Fruit fly (Drosophila melanogaster) whole organism, embryonic: Measurements from ENCODE around the gene Lrr47.
A peak's percentile ranks its signal among the peaks of the same experiment; 100 is the strongest.

Experiments used
- Ada2b ChIP-seq: fragments of 200-800 bp; sonication (Bioruptor generic); IDR thresholded peaks from 2 replicates; pipeline ENCODE4 v1.3.6; 2022; ENCODE audit warnings: missing biosample characterization, missing genetic modification characterization
- Adf1 ChIP-seq: fragments of 200-800 bp; sonication (Bioruptor generic); IDR thresholded peaks from 2 replicates; pipeline ENCODE4 v1.3.6; 2022; ENCODE audit warnings: missing biosample characterization, missing genetic modification characterization
- CG10147 ChIP-seq: fragments of 200-800 bp; sonication (Bioruptor generic); optimal IDR thresholded peaks from 2 replicates; lab custom pipeline; 2019; ENCODE audit warnings: missing biosample characterization, mild to moderate bottlenecking, missing genetic modification characterization, moderate library complexity
- CG13775 ChIP-seq: fragments of 200-800 bp; sonication (Bioruptor generic); optimal IDR thresholded peaks from 3 replicates; lab custom pipeline; 2017; ENCODE audit warnings: missing biosample characterization, mild to moderate bottlenecking, missing genetic modification characterization
- CG14965 ChIP-seq: fragments of 200-800 bp; sonication (Bioruptor generic); optimal IDR thresholded peaks from 2 replicates; lab custom pipeline; 2016; ENCODE audit warnings: missing biosample characterization, missing genetic modification characterization, borderline replicate concordance
- CG17186 ChIP-seq: fragments of 200-800 bp; sonication (Bioruptor generic); optimal IDR thresholded peaks from 3 replicates; lab custom pipeline; 2017; ENCODE audit warnings: missing biosample characterization, missing genetic modification reagents, missing genetic modification characterization
- CG30020 ChIP-seq: fragments of 200-800 bp; optimal IDR thresholded peaks from 2 replicates; lab custom pipeline; 2019; ENCODE audit warnings: missing biosample characterization, mild to moderate bottlenecking, missing genetic modification characterization, moderate library complexity
- CG34224 ChIP-seq: fragments of 200-800 bp; sonication (Bioruptor generic); IDR thresholded peaks from 3 replicates; pipeline ENCODE4 v1.3.6; 2022; ENCODE audit warnings: missing biosample characterization, missing genetic modification characterization; ENCODE audit not compliant: partially characterized antibody
- CG3995 ChIP-seq: fragments of 200-800 bp; sonication (Bioruptor generic); optimal IDR thresholded peaks from 3 replicates; lab custom pipeline; 2016; ENCODE audit warnings: missing biosample characterization, missing genetic modification characterization
- CG42726 ChIP-seq: fragments of 200-800 bp; sonication (Bioruptor generic); IDR thresholded peaks from 2 replicates; pipeline ENCODE4 v1.3.6; 2022; ENCODE audit warnings: missing biosample characterization, missing genetic modification characterization; ENCODE audit not compliant: partially characterized antibody
- CG9932 ChIP-seq: fragments of 200-800 bp; sonication (Bioruptor generic); IDR thresholded peaks from 2 replicates; pipeline ENCODE4 v1.3.6; 2022; ENCODE audit warnings: missing biosample characterization, missing genetic modification characterization
- Dll ChIP-seq: fragments of 200-800 bp; sonication (Bioruptor generic); IDR thresholded peaks from 4 replicates; pipeline ENCODE4 v1.3.6; 2022; ENCODE audit warnings: missing biosample characterization, missing genetic modification characterization; ENCODE audit not compliant: partially characterized antibody
- E2f2 ChIP-seq: fragments of 200-800 bp; sonication (Bioruptor generic); IDR thresholded peaks from 2 replicates; pipeline ENCODE4 v1.3.6; 2022; ENCODE audit warnings: missing biosample characterization, missing genetic modification characterization
- Hsf ChIP-seq: fragments of 200-800 bp; sonication (Bioruptor generic); optimal IDR thresholded peaks from 3 replicates; lab custom pipeline; 2016; ENCODE audit warnings: missing biosample characterization, missing genetic modification characterization
- Jarid2 ChIP-seq: fragments of 200-800 bp; sonication (Bioruptor generic); optimal IDR thresholded peaks from 3 replicates; lab custom pipeline; 2017; ENCODE audit warnings: mild to moderate bottlenecking, missing biosample characterization, missing genetic modification reagents, missing genetic modification characterization
- MBD-R2 ChIP-seq: fragments of 200-800 bp; sonication (Bioruptor generic); IDR thresholded peaks from 2 replicates; pipeline ENCODE4 v1.3.6; 2022; ENCODE audit warnings: missing biosample characterization, missing genetic modification characterization
- MTF-1 ChIP-seq: fragments of 200-800 bp; sonication (Bioruptor generic); optimal IDR thresholded peaks from 2 replicates; lab custom pipeline; 2018; ENCODE audit warnings: missing biosample characterization, mild to moderate bottlenecking, missing genetic modification characterization, borderline replicate concordance
- Max ChIP-seq: fragments of 200-800 bp; sonication (Bioruptor generic); optimal IDR thresholded peaks from 2 replicates; lab custom pipeline; 2016; ENCODE audit warnings: missing biosample characterization, mild to moderate bottlenecking, missing genetic modification characterization
- Opbp ChIP-seq: fragments of 200-800 bp; sonication (Bioruptor generic); IDR thresholded peaks from 3 replicates; pipeline ENCODE4 v1.3.6; 2022; ENCODE audit warnings: missing biosample characterization, missing genetic modification characterization; ENCODE audit not compliant: partially characterized antibody
- Pdp1 ChIP-seq, 2 experiments: fragments of 200-800 bp; sonication (Bioruptor generic); optimal IDR thresholded peaks; 3 replicates each; lab custom pipeline; 2016; ENCODE audit warnings: missing biosample characterization in 2 of 2, missing genetic modification characterization in 2 of 2, mild to moderate bottlenecking in 1 of 2, moderate library complexity in 1 of 2
- Ptx1 ChIP-seq: fragments of 200-800 bp; sonication (Bioruptor generic); IDR thresholded peaks from 2 replicates; pipeline ENCODE4 v1.3.6; 2022; ENCODE audit warnings: missing biosample characterization, missing genetic modification characterization
- Rfx ChIP-seq: fragments of 200-800 bp; sonication (Bioruptor generic); IDR thresholded peaks from 2 replicates; pipeline ENCODE4 v1.3.6; 2022; ENCODE audit warnings: missing biosample characterization, missing genetic modification characterization
- Tbp ChIP-seq: fragments of >200 bp; optimal IDR thresholded peaks from 2 replicates; lab custom pipeline; 2018; ENCODE audit warnings: missing biosample characterization, missing genetic modification characterization
- amos ChIP-seq: fragments of 200-800 bp; sonication (Bioruptor generic); IDR thresholded peaks from 2 replicates; pipeline ENCODE4 v1.3.6; 2022; ENCODE audit warnings: missing biosample characterization, missing genetic modification characterization; ENCODE audit not compliant: partially characterized antibody
- az2 ChIP-seq: fragments of 200-800 bp; sonication (Bioruptor generic); optimal IDR thresholded peaks from 3 replicates; lab custom pipeline; 2016; ENCODE audit warnings: missing biosample characterization, missing genetic modification characterization
- chm ChIP-seq: fragments of 200-800 bp; sonication (Bioruptor generic); IDR thresholded peaks from 2 replicates; pipeline ENCODE4 v1.3.6; 2022; ENCODE audit warnings: missing biosample characterization, missing genetic modification characterization
- crp ChIP-seq, 2 experiments: fragments of 200-800 bp; sonication (Bioruptor generic); optimal IDR thresholded peaks; 2 replicates in 1 of 2; 3 replicates in 1 of 2; lab custom pipeline; 2017; ENCODE audit warnings: missing biosample characterization in 2 of 2, missing genetic modification characterization in 2 of 2, mild to moderate bottlenecking in 1 of 2, moderate library complexity in 1 of 2
- emc ChIP-seq: fragments of 200-800 bp; sonication (Bioruptor generic); optimal IDR thresholded peaks from 2 replicates; lab custom pipeline; 2016; ENCODE audit warnings: missing biosample characterization, missing genetic modification characterization
- grau ChIP-seq: fragments of 200-800 bp; optimal IDR thresholded peaks from 3 replicates; lab custom pipeline; 2019; ENCODE audit warnings: missing biosample characterization, mild to moderate bottlenecking, missing genetic modification characterization, moderate library complexity
- insv ChIP-seq, 2 experiments: fragments of 200-800 bp; sonication (Bioruptor generic); optimal IDR thresholded peaks; 3 replicates each; lab custom pipeline; 2016 to 2018; ENCODE audit warnings: missing biosample characterization in 2 of 2, missing genetic modification characterization in 2 of 2
- jumu ChIP-seq: fragments of 200-800 bp; sonication (Bioruptor generic); optimal IDR thresholded peaks from 3 replicates; lab custom pipeline; 2016; ENCODE audit warnings: missing biosample characterization, missing genetic modification characterization
- lilli ChIP-seq: fragments of 200-800 bp; sonication (Bioruptor generic); optimal IDR thresholded peaks from 3 replicates; lab custom pipeline; 2016; ENCODE audit warnings: missing biosample characterization, missing genetic modification characterization
- mam ChIP-seq: fragments of 200-800 bp; sonication (Bioruptor generic); optimal IDR thresholded peaks from 3 replicates; lab custom pipeline; 2016; ENCODE audit warnings: missing biosample characterization, missing genetic modification characterization
- onecut ChIP-seq: fragments of 200-800 bp; sonication (Bioruptor generic); IDR thresholded peaks from 2 replicates; pipeline ENCODE4 v1.3.6; 2022; ENCODE audit warnings: missing biosample characterization, missing genetic modification characterization
- pan ChIP-seq, 4 experiments: fragments of >200 bp in 3 of 4; fragments of 200-800 bp in 1 of 4; sonication (Bioruptor generic) in 1 of 4; optimal IDR thresholded peaks in 3 of 4; IDR thresholded peaks in 1 of 4; 2 replicates each; pipeline versions ENCODE4 v1.3.6 to Lab custom; 2017 to 2022; ENCODE audit warnings: missing biosample characterization in 2 of 4, missing genetic modification characterization in 2 of 4, mixed read lengths in 1 of 4
- pzg ChIP-seq: fragments of 200-800 bp; sonication (Bioruptor generic); optimal IDR thresholded peaks from 3 replicates; lab custom pipeline; 2018; ENCODE audit warnings: missing biosample characterization, mild to moderate bottlenecking, missing genetic modification characterization, moderate library complexity
- row ChIP-seq: fragments of 200-800 bp; sonication (Bioruptor generic); IDR thresholded peaks from 3 replicates; pipeline ENCODE4 v1.3.6; 2022; ENCODE audit warnings: missing biosample characterization, missing genetic modification characterization
- sens ChIP-seq: fragments of 200-800 bp; sonication (Bioruptor generic); peaks from one replicate; lab custom pipeline; 2016; ENCODE audit warnings: missing biosample characterization, missing genetic modification characterization
- sna ChIP-seq: fragments of 200-800 bp; sonication (Bioruptor generic); IDR thresholded peaks from 2 replicates; pipeline ENCODE4 v1.3.6; 2022; ENCODE audit warnings: missing biosample characterization, missing genetic modification characterization; ENCODE audit not compliant: partially characterized antibody
- tap ChIP-seq: fragments of 200-800 bp; optimal IDR thresholded peaks from 3 replicates; lab custom pipeline; 2019; ENCODE audit warnings: missing biosample characterization, mild to moderate bottlenecking, missing genetic modification characterization, moderate library complexity
- ttk ChIP-seq: fragments of 200-800 bp; sonication (Bioruptor generic); IDR thresholded peaks from 2 replicates; pipeline ENCODE4 v2.1.2; 2022; ENCODE audit warnings: missing biosample characterization, missing genetic modification characterization
- twi ChIP-seq: fragments of 200-800 bp; optimal IDR thresholded peaks from 2 replicates; lab custom pipeline; 2019; ENCODE audit warnings: missing biosample characterization, mild to moderate bottlenecking, missing genetic modification characterization, moderate library complexity
- unc-4 ChIP-seq: fragments of 200-800 bp; sonication (Bioruptor generic); IDR thresholded peaks from 2 replicates; pipeline ENCODE4 v1.3.6; 2022; ENCODE audit warnings: missing biosample characterization, missing genetic modification characterization; ENCODE audit not compliant: partially characterized antibody
- vnd ChIP-seq: fragments of 200-800 bp; sonication (Bioruptor generic); IDR thresholded peaks from 3 replicates; pipeline ENCODE4 v1.3.6; 2022; ENCODE audit warnings: missing biosample characterization, missing genetic modification characterization; ENCODE audit not compliant: partially characterized antibody
- zen2 ChIP-seq: fragments of 200-800 bp; sonication (Bioruptor generic); IDR thresholded peaks from 3 replicates; pipeline ENCODE4 v1.3.6; 2022; ENCODE audit warnings: missing biosample characterization, missing genetic modification characterization; ENCODE audit not compliant: partially characterized antibody

The Lrr47 gene

dm6 chr2L:10483073-10483472 lies 34.1 kb upstream of the Lrr47 start, which contains the start of gene Grip75 (continued):
- TF ChIP-seq ttk (GFP tag; lab: Robert Waterston, UW) (no peak), twi (tag; lab: Kevin White, UChicago) (peak; percentile 32), Jarid2 (GFP tag; lab: Kevin White, UChicago) (no peak), Tbp (GFP tag; lab: Kevin White, UChicago) (no peak), zen2 (GFP tag; lab: Robert Waterston, UW) (peak; percentile 51; the same call in 2 of the 3 replicates), az2 (GFP tag; lab: Kevin White, UChicago) (no peak), CG34224 (GFP tag; lab: Robert Waterston, UW) (peak; percentile 66), chm (GFP tag; lab: Robert Waterston, UW) (no peak), CG17186 (GFP tag; lab: Kevin White, UChicago) (peak; percentile 4), CG10147 (GFP tag; lab: Kevin White, UChicago) (no peak)
- TF ChIP-seq, all 482 proteins: peak for 41

dm6 chr2L:10488484-10489223 lies 28.5 kb upstream of the Lrr47 start, which contains the start of the genes Cog4 and CG6144:
Gene Cog4 (minus strand): TSS chr2L:10488622.
Gene CG6144 (plus strand): TSS chr2L:10488694.
- TF ChIP-seq tap (tag; lab: Kevin White, UChicago) (no peak), az2 (GFP tag; lab: Kevin White, UChicago) (peak; percentile 9), CG9932 (GFP tag; lab: Robert Waterston, UW) (peak; percentile 80), emc (GFP tag; lab: Kevin White, UChicago) (no peak), Pdp1 (GFP tag; optimal IDR thresholded peaks at IDR 0.05; lab: Kevin White, UChicago) (peak in 1 of 2 experiments; percentile 22), sna (GFP tag; lab: Robert Waterston, UW) (peak; percentile 84), CG3995 (peak; percentile 91), CG13775 (GFP tag; lab: Kevin White, UChicago) (peak; percentile 11), pzg (GFP tag; lab: Kevin White, UChicago) (peak; percentile 61), CG14965 (GFP tag; lab: Kevin White, UChicago) (no peak), Rfx (0 out of 2 replicates have a peak, but pooled peaks have one; percentile 33), crp (GFP tag; optimal IDR thresholded peaks at IDR 0.05; lab: Kevin White, UChicago) (peak; percentile 68 to 95), Adf1 (GFP tag; lab: Robert Waterston, UW) (no peak), unc-4 (GFP tag; lab: Robert Waterston, UW) (peak; percentile 83), CG42726 (no peak; the same call in 1 of the 2 replicates), Max (GFP tag; lab: Kevin White, UChicago) (peak; percentile 27), vnd (GFP tag; lab: Robert Waterston, UW) (peak; percentile 68), MBD-R2 (GFP tag; lab: Robert Waterston, UW) (peak; percentile 87), Dll (GFP tag; lab: Robert Waterston, UW) (peak; percentile 91), CG30020 (peak; percentile 65), grau (tag; lab: Kevin White, UChicago) (no peak), amos (GFP tag; lab: Robert Waterston, UW) (peak; percentile 77), Hsf (GFP tag; lab: Kevin White, UChicago) (peak; percentile 29), E2f2 (GFP tag; lab: Robert Waterston, UW) (peak; percentile 52), Ptx1 (GFP tag; lab: Robert Waterston, UW) (peak; percentile 19; the same call in 1 of the 2 replicates), sens (GFP tag; lab: Kevin White, UChicago) (peak; percentile 76), insv (GFP tag; optimal IDR thresholded peaks at IDR 0.05; lab: Kevin White, UChicago) (peak in 1 of 2 experiments; percentile 86), jumu (GFP tag; lab: Kevin White, UChicago) (peak; percentile 47), onecut (peak; percentile 91), lilli (peak; percentile 60), mam (peak; percentile 48), row (peak; percentile 84), pan (optimal IDR thresholded peaks at IDR 0.05; lab: Kevin White, UChicago) (no peak), pan (GFP tag; optimal IDR thresholded peaks at IDR 0.05 in 1 of 2, IDR thresholded peaks at IDR 0.05 in 1 of 2) (peak in 1 of 2 experiments; percentile 34), Opbp (peak; percentile 68), Ada2b (peak; percentile 43; the same call in 1 of the 2 replicates), MTF-1 (no peak)
